Worm (Caenorhabditis elegans): ENCODE results near the gene spig-7.
A peak's percentile ranks its signal among the peaks of the same experiment; 100 is the strongest.

spig-7 gene

ce11 chrV:1474486-1475125 lies 20.0 kb upstream of the spig-7 start, which contains the start of the genes F53E2.2 and unc-60 (continued):
- TF ChIP-seq hlh-30 (tag; optimal IDR thresholded peaks at IDR 0.05; ENCODE audit: insufficient read depth) (peak; percentile 72), nhr-25 (tag; optimal IDR thresholded peaks at IDR 0.05; ENCODE audit: borderline replicate concordance, insufficient read depth) (no peak), ceh-32 (tag; optimal IDR thresholded peaks at IDR 0.05; ENCODE audit: poor library complexity) (no peak), dpl-1 (GFP tag; optimal IDR thresholded peaks at IDR 0.05) (peak; percentile 13), egl-27 (tag; optimal IDR thresholded peaks at IDR 0.05) (no peak), unc-39 (tag; optimal IDR thresholded peaks at IDR 0.05) (no peak), nhr-6 (tag; optimal IDR thresholded peaks at IDR 0.05) (no peak), fkh-10 (GFP tag; optimal IDR thresholded peaks at IDR 0.05) (no peak), madf-9 (GFP tag; conservative IDR thresholded peaks at IDR 0.05) (no peak; the same call in 1 of the 2 replicates), mep-1 (tag; optimal IDR thresholded peaks at IDR 0.05) (peak; percentile 77), mdt-29 (GFP tag; IDR thresholded peaks at IDR 0.05) (no peak), ama-1 (optimal IDR thresholded peaks at IDR 0.05) (no peak), lim-7 (GFP tag; IDR thresholded peaks at IDR 0.05) (0 out of 2 replicates have a peak, but pooled peaks have one; percentile 44), T26A8.4 (GFP tag; IDR thresholded peaks at IDR 0.05) (peak; percentile 59), ztf-7 (tag; optimal IDR thresholded peaks at IDR 0.05) (no peak), set-16 (GFP tag; IDR thresholded peaks at IDR 0.05) (peak; percentile 89), hif-1 (tag; optimal IDR thresholded peaks at IDR 0.05) (peak in 1 of 2 experiments; percentile 40), F10B5.3 (tag; optimal IDR thresholded peaks at IDR 0.05) (no peak), arid-1 (GFP tag; conservative IDR thresholded peaks at IDR 0.05) (no peak), Y105C5A.15 (GFP tag; IDR thresholded peaks at IDR 0.05) (no peak), egl-43 (GFP tag; IDR thresholded peaks at IDR 0.05) (peak; percentile 74; the same call in 1 of the 2 replicates), spr-1 (tag; optimal IDR thresholded peaks at IDR 0.05) (peak; percentile 37), skn-1 (tag; optimal IDR thresholded peaks at IDR 0.05) (no peak), hmg-1.1 (GFP tag; IDR thresholded peaks at IDR 0.05) (peak; percentile 84), sdz-12 (GFP tag; optimal IDR thresholded peaks at IDR 0.05) (no peak), nhr-42 (GFP tag; IDR thresholded peaks at IDR 0.05) (no peak), ZK337.2 (GFP tag; IDR thresholded peaks at IDR 0.05) (no peak), hlh-11 (tag; optimal IDR thresholded peaks at IDR 0.05) (peak; percentile 80), lin-1 (GFP tag; IDR thresholded peaks at IDR 0.05) (no peak), ZK546.5 (tag; optimal IDR thresholded peaks at IDR 0.05) (no peak), zfp-3 (GFP tag; conservative IDR thresholded peaks at IDR 0.05) (no peak), lin-39 (tag; optimal IDR thresholded peaks at IDR 0.05) (no peak), mdl-1 (tag; optimal IDR thresholded peaks at IDR 0.05) (peak; percentile 12 to 77), daf-8 (GFP tag; IDR thresholded peaks at IDR 0.05) (no peak), ceh-82 (tag; optimal IDR thresholded peaks at IDR 0.05) (no peak), F37D6.2 (tag; optimal IDR thresholded peaks at IDR 0.05) (peak; percentile 42), cey-2 (tag; optimal IDR thresholded peaks at IDR 0.05; ENCODE audit: borderline replicate concordance, insufficient read depth) (no peak), Y48G9A.11 (GFP tag; IDR thresholded peaks at IDR 0.05) (no peak), daf-16 (GFP tag; optimal IDR thresholded peaks at IDR 0.05) (peak; percentile 11 to 27), daf-16 (tag; optimal IDR thresholded peaks at IDR 0.05) (peak; percentile 59), lsy-2 (tag; optimal IDR thresholded peaks at IDR 0.05) (peak; percentile 29 to 50), aha-1 (tag) (peak; percentile 99), php-3 (GFP tag; IDR thresholded peaks at IDR 0.05) (no peak), snpc-4 (tag; optimal IDR thresholded peaks at IDR 0.05) (no peak), nhr-237 (tag; optimal IDR thresholded peaks at IDR 0.05) (no peak), nhr-28 (tag; optimal IDR thresholded peaks at IDR 0.05) (peak; percentile 53), ceh-20 (GFP tag; IDR thresholded peaks at IDR 0.05) (0 out of 2 replicates have a peak, but pooled peaks have one; percentile 29), nhr-77 (tag; optimal IDR thresholded peaks at IDR 0.05) (no peak), F26F4.8 (GFP tag; conservative IDR thresholded peaks at IDR 0.05) (no peak), vab-7 (GFP tag; IDR thresholded peaks at IDR 0.05) (0 out of 2 replicates have a peak, but pooled peaks have one; percentile 32), Y5F2A.4 (GFP tag; optimal IDR thresholded peaks at IDR 0.05) (no peak)

Data from whole organism, L4 larva.